Worm (Caenorhabditis elegans) whole organism, L3 larva: ENCODE measurements around the gene F02D10.6.

Source experiments
- R02D3.7 ChIP-seq: fragments of 150-350 bp; optimal IDR thresholded peaks from 2 replicates; lab custom pipeline; 2014; ENCODE audit warnings: missing biosample characterization, missing genetic modification characterization
- aly-2 ChIP-seq: fragments of 150-350 bp; optimal IDR thresholded peaks from 2 replicates; lab custom pipeline; 2014; ENCODE audit warnings: missing biosample characterization, missing genetic modification characterization
- ama-1 ChIP-seq: fragments of 150-350 bp; optimal IDR thresholded peaks from 2 replicates; lab custom pipeline; 2018
- ceh-28 ChIP-seq: fragments of 150-350 bp; optimal IDR thresholded peaks from 2 replicates; lab custom pipeline; 2014; ENCODE audit warnings: missing biosample characterization, missing genetic modification reagents, missing genetic modification characterization
- ceh-82 ChIP-seq: fragments of 150-350 bp; optimal IDR thresholded peaks from 2 replicates; lab custom pipeline; 2014; ENCODE audit warnings: missing biosample characterization, missing genetic modification characterization
- egl-27 ChIP-seq: sonication (generic microtip); optimal IDR thresholded peaks from 4 replicates; lab custom pipeline; 2017; ENCODE audit warnings: missing biosample characterization, missing genetic modification reagents, missing genetic modification characterization
- elt-1 ChIP-seq: fragments of 150-350 bp; optimal IDR thresholded peaks from 2 replicates; lab custom pipeline; 2014; ENCODE audit warnings: missing biosample characterization, missing genetic modification characterization
- elt-2 ChIP-seq: sonication (generic microtip); optimal IDR thresholded peaks from 2 replicates; lab custom pipeline; 2016; ENCODE audit warnings: missing genetic modification reagents, mild to moderate bottlenecking, missing genetic modification characterization, missing compliant biosample characterization
- elt-3 ChIP-seq, 3 experiments: fragments of 150-350 bp in 1 of 3; sonication (generic microtip) in 2 of 3; optimal IDR thresholded peaks; 2 replicates in 2 of 3; 4 replicates in 1 of 3; lab custom pipeline; 2014 to 2017; ENCODE audit warnings: missing biosample characterization in 3 of 3, missing genetic modification characterization in 3 of 3
- fkh-10 ChIP-seq: sonication (generic microtip); optimal IDR thresholded peaks from 2 replicates; lab custom pipeline; 2017; ENCODE audit warnings: missing biosample characterization, missing genetic modification reagents, missing genetic modification characterization
- fkh-2 ChIP-seq: fragments of 150-350 bp; optimal IDR thresholded peaks from 2 replicates; lab custom pipeline; 2014; ENCODE audit warnings: missing biosample characterization, missing genetic modification reagents, missing genetic modification characterization
- fos-1 ChIP-seq: fragments of 150-350 bp; optimal IDR thresholded peaks from 2 replicates; lab custom pipeline; 2014; ENCODE audit warnings: missing biosample characterization, missing genetic modification characterization
- hmg-11 ChIP-seq: sonication (generic microtip); optimal IDR thresholded peaks from 2 replicates; lab custom pipeline; 2016; ENCODE audit warnings: missing genetic modification characterization, missing compliant biosample characterization
- jun-1 ChIP-seq: fragments of 150-350 bp; optimal IDR thresholded peaks from 2 replicates; lab custom pipeline; 2014; ENCODE audit warnings: missing biosample characterization, missing genetic modification reagents, missing genetic modification characterization
- lin-39 ChIP-seq: fragments of 150-350 bp; optimal IDR thresholded peaks from 2 replicates; lab custom pipeline; 2018; ENCODE audit warnings: missing biosample characterization, missing genetic modification reagents, missing genetic modification characterization
- mml-1 ChIP-seq: fragments of 150-350 bp; sonication (generic microtip); optimal IDR thresholded peaks from 3 replicates; lab custom pipeline; 2014; ENCODE audit warnings: missing biosample characterization, missing genetic modification characterization
- nfya-1 ChIP-seq: sonication (generic microtip); optimal IDR thresholded peaks from 2 replicates; lab custom pipeline; 2017; ENCODE audit warnings: missing genetic modification characterization, mild to moderate bottlenecking, missing compliant biosample characterization, antibody characterized with exemption, moderate library complexity; ENCODE audit not compliant: insufficient read depth
- nhr-11 ChIP-seq: fragments of 150-350 bp; optimal IDR thresholded peaks from 2 replicates; lab custom pipeline; 2014; ENCODE audit warnings: missing biosample characterization, missing genetic modification characterization
- nhr-12 ChIP-seq: fragments of 150-350 bp; optimal IDR thresholded peaks from 2 replicates; lab custom pipeline; 2014; ENCODE audit warnings: missing biosample characterization, missing genetic modification characterization
- nhr-23 ChIP-seq: fragments of 150-350 bp; optimal IDR thresholded peaks from 2 replicates; lab custom pipeline; 2014; ENCODE audit warnings: missing biosample characterization, missing genetic modification reagents, missing genetic modification characterization
- nhr-25 ChIP-seq: sonication (generic microtip); optimal IDR thresholded peaks from 2 replicates; lab custom pipeline; 2017; ENCODE audit warnings: missing biosample characterization, missing genetic modification characterization
- nhr-28 ChIP-seq: fragments of 150-350 bp; optimal IDR thresholded peaks from 2 replicates; lab custom pipeline; 2014; ENCODE audit warnings: missing biosample characterization, missing genetic modification characterization
- nhr-43 ChIP-seq: sonication (generic microtip); optimal IDR thresholded peaks from 2 replicates; lab custom pipeline; 2016; ENCODE audit warnings: mild to moderate bottlenecking, missing genetic modification characterization, missing compliant biosample characterization; ENCODE audit not compliant: poor library complexity, severe bottlenecking
- nhr-76 ChIP-seq: fragments of 150-350 bp; sonication (generic microtip); optimal IDR thresholded peaks from 5 replicates; lab custom pipeline; 2014; ENCODE audit warnings: missing biosample characterization, missing genetic modification characterization
- pha-4 ChIP-seq: fragments of 150-350 bp; optimal IDR thresholded peaks from 2 replicates; lab custom pipeline; 2014; ENCODE audit warnings: missing biosample characterization, missing genetic modification reagents, missing genetic modification characterization
- pqm-1 ChIP-seq: fragments of 150-350 bp; optimal IDR thresholded peaks from 2 replicates; lab custom pipeline; 2017; ENCODE audit warnings: missing biosample characterization, missing genetic modification characterization, inconsistent platforms
- sea-2 ChIP-seq: fragments of 150-350 bp; sonication (generic microtip); optimal IDR thresholded peaks from 4 replicates; lab custom pipeline; 2014; ENCODE audit warnings: missing biosample characterization, missing genetic modification reagents, missing genetic modification characterization
- skn-1 ChIP-seq: fragments of 150-350 bp; optimal IDR thresholded peaks from 2 replicates; lab custom pipeline; 2014; ENCODE audit warnings: missing biosample characterization, missing genetic modification characterization
- snpc-4 ChIP-seq: fragments of 150-350 bp; optimal IDR thresholded peaks from 2 replicates; lab custom pipeline; 2014; ENCODE audit warnings: missing biosample characterization, missing genetic modification characterization
- unc-62 ChIP-seq: fragments of 150-350 bp; sonication (generic microtip); optimal IDR thresholded peaks from 4 replicates; lab custom pipeline; 2014; ENCODE audit warnings: missing biosample characterization, missing genetic modification reagents, missing genetic modification characterization
- zag-1 ChIP-seq: fragments of 150-350 bp; optimal IDR thresholded peaks from 2 replicates; lab custom pipeline; 2014; ENCODE audit warnings: missing biosample characterization, missing genetic modification characterization
- ztf-11 ChIP-seq: fragments of 150-350 bp; optimal IDR thresholded peaks from 2 replicates; lab custom pipeline; 2014; ENCODE audit warnings: missing biosample characterization, missing genetic modification characterization
- ztf-4 ChIP-seq: fragments of 150-350 bp; optimal IDR thresholded peaks from 2 replicates; lab custom pipeline; 2014; ENCODE audit warnings: missing biosample characterization, missing genetic modification characterization

The F02D10.6 gene

ce11 chrX:13421068-13421467, 30.4 kb downstream of the F02D10.6 start:
- peak; percentile 33 for TF ChIP-seq pqm-1
- no peak for TF ChIP-seq elt-1 (tag; lab: Kevin White, UChicago)
- no peak for TF ChIP-seq fkh-2
- no peak for TF ChIP-seq nfya-1 (tag; lab: Kevin White, UChicago)
- no peak for TF ChIP-seq nhr-25 (tag; lab: Kevin White, UChicago)
- no peak for TF ChIP-seq snpc-4 (tag; lab: Kevin White, UChicago)
- TF ChIP-seq fos-1, result no peak
- TF ChIP-seq elt-2, result peak; percentile 81
- TF ChIP-seq sea-2 (GFP tag; lab: Kevin White, UChicago), result no peak
- TF ChIP-seq nhr-12 (tag; lab: Kevin White, UChicago), result no peak
- TF ChIP-seq zag-1 (tag; lab: Kevin White, UChicago), result no peak
- no peak for TF ChIP-seq ztf-4 (tag; lab: Kevin White, UChicago)
- no peak for TF ChIP-seq elt-3 (tag; optimal IDR thresholded peaks at IDR 0.05; lab: Kevin White, UChicago)
- no peak for TF ChIP-seq nhr-43 (tag; lab: Kevin White, UChicago)
- no peak for TF ChIP-seq ceh-28 (tag; lab: Kevin White, UChicago)
- TF ChIP-seq ztf-11 (tag; lab: Kevin White, UChicago), result no peak
- TF ChIP-seq, all 47 proteins: peak for 2

- TF ChIP-seq nfya-1 (tag; lab: Kevin White, UChicago), result peak; percentile 33
- peak; percentile 72 for TF ChIP-seq nhr-25 (tag; lab: Kevin White, UChicago)
- peak in 1 of 3 experiments; percentile 7 for TF ChIP-seq elt-3 (tag; optimal IDR thresholded peaks at IDR 0.05; lab: Kevin White, UChicago)
- TF ChIP-seq elt-2, result peak; percentile 43
- TF ChIP-seq lin-39, result peak; percentile 26
- peak; percentile 9 for TF ChIP-seq nhr-23 (tag; lab: Kevin White, UChicago)
- TF ChIP-seq nhr-43 (tag; lab: Kevin White, UChicago), result peak; percentile 47
- no peak for TF ChIP-seq nhr-76 (tag; lab: Kevin White, UChicago)
- no peak for TF ChIP-seq nhr-28 (tag; lab: Kevin White, UChicago)
- peak; percentile 1 for TF ChIP-seq unc-62 (GFP tag; lab: Kevin White, UChicago)
- TF ChIP-seq, all 47 proteins: peak for 8
These were observed 31.6 kb downstream of the F02D10.6 start, which contains the start of gene C29F7.3 for ce11 chrX:13419884-13420339. Gene C29F7.3 (minus strand): TSS chrX:13419934.

ce11 chrX:13417479-13417878, 34.0 kb downstream of the F02D10.6 start:
- TF ChIP-seq fkh-10 (GFP tag; lab: Kevin White, UChicago), result no peak
- no peak for TF ChIP-seq aly-2 (tag; lab: Kevin White, UChicago)
- no peak for TF ChIP-seq hmg-11
- no peak for TF ChIP-seq fos-1
- TF ChIP-seq jun-1 (tag; lab: Kevin White, UChicago), result no peak
- TF ChIP-seq ceh-82 (tag; lab: Kevin White, UChicago), result no peak
- TF ChIP-seq R02D3.7 (tag; lab: Kevin White, UChicago), result no peak
- no peak for TF ChIP-seq skn-1
- TF ChIP-seq nhr-28 (tag; lab: Kevin White, UChicago), result no peak
- TF ChIP-seq nhr-12 (tag; lab: Kevin White, UChicago), result no peak
- TF ChIP-seq ztf-11 (tag; lab: Kevin White, UChicago), result no peak
- TF ChIP-seq ama-1 (lab: Kevin White, UChicago), result no peak
- TF ChIP-seq pha-4 (tag; lab: Kevin White, UChicago), result no peak
- TF ChIP-seq egl-27, result no peak
- no peak for TF ChIP-seq elt-3 (tag; optimal IDR thresholded peaks at IDR 0.05; lab: Kevin White, UChicago)

- TF ChIP-seq pha-4 (tag; lab: Kevin White, UChicago) (peak; percentile 64), pqm-1 (peak; percentile 95), nhr-12 (tag; lab: Kevin White, UChicago) (no peak), ceh-82 (tag; lab: Kevin White, UChicago) (no peak), mml-1 (tag; lab: Kevin White, UChicago) (no peak), elt-2 (peak; percentile 94), jun-1 (tag; lab: Kevin White, UChicago) (peak; percentile 31)
These were observed 35.8 kb downstream of the F02D10.6 start, which contains the start of gene C29F7.2 for ce11 chrX:13415722-13416121. Gene C29F7.2 (plus strand): TSS chrX:13416078.

- TF ChIP-seq pha-4 (tag; lab: Kevin White, UChicago) (peak; percentile 69), nhr-28 (tag; lab: Kevin White, UChicago) (no peak), fos-1 (no peak), nhr-25 (tag; lab: Kevin White, UChicago) (no peak), elt-2 (peak; percentile 43), nhr-23 (tag; lab: Kevin White, UChicago) (peak; percentile 6), lin-39 (peak; percentile 41), zag-1 (tag; lab: Kevin White, UChicago) (no peak), mml-1 (tag; lab: Kevin White, UChicago) (no peak), pqm-1 (peak; percentile 41), nhr-11 (tag; lab: Kevin White, UChicago) (no peak), jun-1 (tag; lab: Kevin White, UChicago) (no peak), R02D3.7 (tag; lab: Kevin White, UChicago) (no peak), hmg-11 (peak; percentile 67), ztf-11 (tag; lab: Kevin White, UChicago) (no peak)
- TF ChIP-seq, all 47 proteins: peak for 6
These were observed 36.5 kb downstream of the F02D10.6 start for ce11 chrX:13414974-13415373.
